Worm (Caenorhabditis elegans): ENCODE measurements around the gene srh-30.

The srh-30 gene

DNA sequence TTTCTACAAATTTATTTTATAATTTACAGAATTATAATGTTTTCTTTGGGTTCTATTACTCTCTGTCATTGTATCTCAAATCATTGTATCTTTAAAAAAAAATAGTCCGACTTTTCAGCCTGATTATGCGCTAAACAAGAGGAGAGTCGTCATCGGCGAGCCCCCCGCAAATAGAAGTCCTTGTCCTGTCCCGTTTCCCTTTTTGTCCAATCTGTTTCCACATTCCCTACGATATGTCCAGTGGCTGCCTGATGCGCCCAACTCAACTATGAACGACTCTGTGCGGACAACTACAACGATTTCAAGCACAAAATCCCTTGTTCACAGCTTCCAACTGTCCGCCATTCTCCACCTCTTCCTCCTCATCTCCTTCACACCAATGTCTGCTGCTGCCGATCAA is 13.5 kb downstream of the srh-30 start, which contains the start of gene dbl-1:
Gene dbl-1, plus strand, starts transcription at position 119 of the 400 bp plus-strand sequence.
- TF ChIP-seq nhr-2 (tag; optimal IDR thresholded peaks at IDR 0.05) (no peak), sem-2 (GFP tag; optimal IDR thresholded peaks at IDR 0.05) (no peak), nhr-28 (tag; optimal IDR thresholded peaks at IDR 0.05) (no peak), lsy-2 (tag; optimal IDR thresholded peaks at IDR 0.05) (no peak), ztf-11 (tag; optimal IDR thresholded peaks at IDR 0.05) (no peak), zip-8 (tag; optimal IDR thresholded peaks at IDR 0.05) (no peak), ham-2 (GFP tag; optimal IDR thresholded peaks at IDR 0.05) (no peak), ceh-43 (GFP tag; optimal IDR thresholded peaks at IDR 0.05) (no peak), elt-1 (tag; optimal IDR thresholded peaks at IDR 0.05; ENCODE audit: borderline replicate concordance, insufficient read depth) (no peak), hlh-1 (tag; optimal IDR thresholded peaks at IDR 0.05) (no peak), mls-2 (tag; optimal IDR thresholded peaks at IDR 0.05) (no peak), mab-5 (tag; optimal IDR thresholded peaks at IDR 0.05) (no peak)

DNA sequence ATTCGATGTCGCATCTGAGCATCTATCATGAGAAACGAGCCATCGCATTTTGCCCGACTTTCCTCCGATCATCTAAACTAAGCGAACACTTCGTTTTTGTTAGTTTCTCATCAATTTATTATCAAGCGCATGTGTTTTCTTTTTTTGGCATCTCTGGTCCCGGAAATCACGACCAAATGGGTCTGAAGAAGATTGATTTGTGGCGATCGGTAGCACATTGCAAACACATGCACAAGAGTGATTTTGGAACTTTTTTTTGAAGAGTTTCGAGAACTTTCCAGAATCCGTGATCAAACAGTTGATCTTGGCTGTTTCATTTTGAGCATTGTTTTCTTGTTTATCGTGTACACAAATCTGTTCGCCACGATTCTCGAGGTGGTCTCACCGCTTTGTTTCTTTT is 18.3 kb downstream of the srh-30 start:
- no peak for TF ChIP-seq sem-2 (GFP tag; optimal IDR thresholded peaks at IDR 0.05)
- TF ChIP-seq lin-32 (GFP tag; optimal IDR thresholded peaks at IDR 0.05) = no peak
- no peak for TF ChIP-seq drap-1 (GFP tag; optimal IDR thresholded peaks at IDR 0.05)
- TF ChIP-seq elt-3 (tag; optimal IDR thresholded peaks at IDR 0.05) = no peak
- TF ChIP-seq cnd-1 (tag; optimal IDR thresholded peaks at IDR 0.05) = no peak
- no peak for TF ChIP-seq ceh-39 (tag; optimal IDR thresholded peaks at IDR 0.05)
- no peak for TF ChIP-seq ceh-83 (GFP tag; optimal IDR thresholded peaks at IDR 0.05)
- TF ChIP-seq blmp-1 (tag; optimal IDR thresholded peaks at IDR 0.05) = no peak
- no peak for TF ChIP-seq nhr-76 (tag; optimal IDR thresholded peaks at IDR 0.05)
- no peak for TF ChIP-seq mab-5 (tag; optimal IDR thresholded peaks at IDR 0.05)
- no peak for TF ChIP-seq ztf-11 (tag; optimal IDR thresholded peaks at IDR 0.05)
- no peak for TF ChIP-seq ham-2 (GFP tag; optimal IDR thresholded peaks at IDR 0.05)
- no peak for TF ChIP-seq lin-13 (tag; optimal IDR thresholded peaks at IDR 0.05)
- TF ChIP-seq unc-62 (GFP tag; optimal IDR thresholded peaks at IDR 0.05) = no peak
- no peak for TF ChIP-seq mep-1 (tag; optimal IDR thresholded peaks at IDR 0.05)
- no peak for TF ChIP-seq lsy-2 (tag; optimal IDR thresholded peaks at IDR 0.05)
- no peak for TF ChIP-seq nhr-237 (tag; optimal IDR thresholded peaks at IDR 0.05)

DNA sequence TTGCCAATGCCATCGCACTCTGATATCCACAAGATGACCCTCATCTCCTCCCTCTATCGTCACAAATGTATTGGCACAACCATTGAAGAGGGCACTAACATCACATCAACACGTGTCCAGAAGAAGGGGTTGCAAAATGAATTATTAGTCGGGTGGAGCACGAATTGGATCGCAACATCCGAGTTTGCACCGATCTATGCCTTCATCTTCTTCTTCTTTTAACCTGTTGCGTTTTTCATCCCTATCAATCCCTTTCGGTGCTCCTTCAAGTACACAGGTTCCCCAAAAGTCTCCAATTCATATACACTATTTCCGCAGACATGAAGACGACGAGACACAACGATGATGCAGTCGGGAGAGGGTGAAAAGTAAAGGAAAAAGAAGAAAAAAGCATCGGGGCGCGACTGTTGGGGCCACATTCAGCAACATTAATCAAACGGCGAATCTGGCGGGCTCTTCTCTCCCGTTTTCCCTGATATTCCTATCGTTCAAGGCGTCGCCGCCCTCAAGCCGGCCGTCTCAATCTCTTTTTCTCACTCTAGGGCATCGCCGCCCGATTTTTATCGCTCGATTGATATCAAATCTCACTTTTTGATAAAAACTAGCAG is 19.9 kb downstream of the srh-30 start:
- no peak for TF ChIP-seq ceh-39 (tag; optimal IDR thresholded peaks at IDR 0.05)
- no peak for TF ChIP-seq ceh-43 (GFP tag; optimal IDR thresholded peaks at IDR 0.05)
- no peak for TF ChIP-seq zip-8 (tag; optimal IDR thresholded peaks at IDR 0.05)
- no peak for TF ChIP-seq mep-1 (tag; optimal IDR thresholded peaks at IDR 0.05)
- peak; percentile 32 for TF ChIP-seq hlh-1 (tag; optimal IDR thresholded peaks at IDR 0.05)
- TF ChIP-seq elt-3 (tag; optimal IDR thresholded peaks at IDR 0.05) = no peak
- TF ChIP-seq ceh-83 (GFP tag; optimal IDR thresholded peaks at IDR 0.05) = no peak
- TF ChIP-seq nhr-28 (tag; optimal IDR thresholded peaks at IDR 0.05) = no peak
- TF ChIP-seq unc-120 (tag; optimal IDR thresholded peaks at IDR 0.05; ENCODE audit: poor library complexity, severe bottlenecking) = peak; percentile 65

DNA sequence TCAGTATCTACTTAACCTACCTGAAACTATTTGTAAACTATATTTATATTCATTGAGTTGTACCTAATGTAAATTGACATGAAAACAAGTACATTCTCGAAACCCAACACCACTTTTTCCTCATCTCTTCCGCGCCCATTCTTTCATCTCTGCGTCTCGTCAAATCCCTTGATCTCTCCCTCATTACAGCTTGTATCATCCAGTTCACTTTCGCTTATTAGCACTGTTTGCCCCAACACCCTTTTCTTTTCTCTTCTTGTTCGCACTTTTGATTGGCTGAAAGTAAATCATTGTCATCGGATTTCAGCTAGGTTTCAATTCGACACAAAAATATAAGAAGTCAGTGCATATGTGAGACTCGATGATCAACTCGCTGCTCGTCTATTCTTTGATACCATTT is 26.8 kb downstream of the srh-30 start, which contains the start of gene T25F10.3:
Gene T25F10.3, plus strand, starts transcription at position 308 of the 400 bp plus-strand sequence.
- TF ChIP-seq ceh-39 (tag; optimal IDR thresholded peaks at IDR 0.05) (no peak), unc-62 (GFP tag; optimal IDR thresholded peaks at IDR 0.05) (no peak), blmp-1 (tag; optimal IDR thresholded peaks at IDR 0.05) (peak; percentile 30), ham-2 (GFP tag; optimal IDR thresholded peaks at IDR 0.05) (no peak)

DNA sequence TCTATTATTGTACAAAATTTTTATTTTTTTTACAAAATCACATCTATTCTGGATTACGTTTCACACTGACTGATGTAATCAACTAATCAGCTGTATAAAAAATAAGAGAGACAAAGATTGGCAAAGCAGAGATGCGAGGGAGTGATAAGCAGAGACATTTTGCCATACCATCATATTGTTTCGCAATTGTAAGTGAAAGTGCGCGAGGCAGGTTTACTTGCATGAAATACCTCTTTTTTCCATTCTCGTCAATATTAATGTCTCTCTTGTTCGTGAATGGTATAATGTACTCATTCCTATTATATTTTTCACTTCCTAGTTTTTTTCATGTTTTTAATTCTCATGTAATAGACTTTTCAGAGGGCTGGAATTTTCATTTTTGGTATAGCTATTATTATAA is 34.7 kb downstream of the srh-30 start:
- TF ChIP-seq tbx-8 (GFP tag; optimal IDR thresholded peaks at IDR 0.05) (no peak), ztf-11 (tag; optimal IDR thresholded peaks at IDR 0.05) (no peak), ceh-83 (GFP tag; optimal IDR thresholded peaks at IDR 0.05) (no peak), cnd-1 (tag; optimal IDR thresholded peaks at IDR 0.05) (no peak), unc-62 (GFP tag; optimal IDR thresholded peaks at IDR 0.05) (no peak), nhr-76 (tag; optimal IDR thresholded peaks at IDR 0.05) (no peak), lin-13 (tag; optimal IDR thresholded peaks at IDR 0.05) (no peak), blmp-1 (tag; optimal IDR thresholded peaks at IDR 0.05) (peak; percentile 15), elt-1 (tag; optimal IDR thresholded peaks at IDR 0.05; ENCODE audit: borderline replicate concordance, insufficient read depth) (peak; percentile 59), elt-3 (tag; optimal IDR thresholded peaks at IDR 0.05) (no peak), zip-8 (tag; optimal IDR thresholded peaks at IDR 0.05) (no peak), M03D4.4 (tag; optimal IDR thresholded peaks at IDR 0.05) (no peak)

DNA sequence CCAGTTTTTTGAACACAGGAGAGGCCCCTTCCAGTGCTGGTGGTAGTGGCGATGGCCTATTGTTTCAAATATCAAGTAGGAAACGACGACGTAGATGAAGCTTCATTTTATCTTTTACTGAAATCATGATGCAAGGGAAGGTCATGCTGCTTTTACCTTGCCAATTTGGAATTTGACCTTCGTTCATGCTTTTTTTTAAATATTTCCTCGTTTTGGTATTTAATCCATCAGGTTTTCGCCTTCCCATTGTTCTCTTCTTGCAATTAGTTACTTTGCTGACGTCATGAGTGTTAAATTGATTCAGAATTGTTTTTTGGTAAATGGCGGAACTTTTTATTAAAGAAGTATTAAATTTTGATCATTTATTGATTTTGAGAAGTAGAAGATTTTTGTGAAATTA is 35.4 kb downstream of the srh-30 start:
- TF ChIP-seq zip-8 (tag; optimal IDR thresholded peaks at IDR 0.05) (no peak), cnd-1 (tag; optimal IDR thresholded peaks at IDR 0.05) (no peak), unc-39 (tag; optimal IDR thresholded peaks at IDR 0.05) (no peak), elt-1 (tag; optimal IDR thresholded peaks at IDR 0.05; ENCODE audit: borderline replicate concordance, insufficient read depth) (no peak), nhr-76 (tag; optimal IDR thresholded peaks at IDR 0.05) (no peak), nhr-2 (tag; optimal IDR thresholded peaks at IDR 0.05) (no peak), unc-120 (tag; optimal IDR thresholded peaks at IDR 0.05; ENCODE audit: poor library complexity, severe bottlenecking) (no peak), tbx-8 (GFP tag; optimal IDR thresholded peaks at IDR 0.05) (no peak)

Data from whole organism, mixed stage, embryonic.